Fruit fly (Drosophila melanogaster) whole organism, prepupa: Measurements from ENCODE around the gene CG14400.

ENCODE experiments used
- CG10631 ChIP-seq: fragments of 200-800 bp; sonication (Bioruptor generic); optimal IDR thresholded peaks from 2 replicates; lab custom pipeline; 2016; ENCODE audit warnings: missing biosample characterization, missing genetic modification characterization
- CG10669 ChIP-seq: fragments of 200-800 bp; sonication (Bioruptor generic); optimal IDR thresholded peaks from 3 replicates; lab custom pipeline; 2018; ENCODE audit warnings: missing biosample characterization, mild to moderate bottlenecking, missing genetic modification characterization, moderate library complexity
- CG11294 ChIP-seq: fragments of 200-800 bp; sonication (Bioruptor generic); IDR thresholded peaks from 2 replicates; pipeline ENCODE4 v1.3.6; 2022; ENCODE audit warnings: missing biosample characterization, missing genetic modification characterization
- CG11762 ChIP-seq: fragments of 200-800 bp; sonication (Bioruptor generic); optimal IDR thresholded peaks from 3 replicates; lab custom pipeline; 2016; ENCODE audit warnings: missing biosample characterization, missing genetic modification characterization; ENCODE audit not compliant: insufficient read depth
- CG11902 ChIP-seq: fragments of 200-800 bp; sonication (Bioruptor generic); optimal IDR thresholded peaks from 3 replicates; lab custom pipeline; 2016; ENCODE audit warnings: missing biosample characterization, missing genetic modification characterization
- CG15336 ChIP-seq: fragments of 200-800 bp; sonication (Bioruptor generic); IDR thresholded peaks from 2 replicates; pipeline ENCODE4 v1.3.6; 2022; ENCODE audit warnings: missing biosample characterization, missing genetic modification characterization
- CG1621 ChIP-seq: fragments of 200-800 bp; sonication (Bioruptor generic); optimal IDR thresholded peaks from 3 replicates; lab custom pipeline; 2018; ENCODE audit warnings: missing biosample characterization, mild to moderate bottlenecking, missing genetic modification characterization
- CG16779 ChIP-seq: fragments of 200-800 bp; sonication (Bioruptor generic); optimal IDR thresholded peaks from 3 replicates; lab custom pipeline; 2017; ENCODE audit warnings: missing biosample characterization, mild to moderate bottlenecking, missing genetic modification characterization
- CG31627 ChIP-seq: fragments of 200-800 bp; sonication (Bioruptor generic); optimal IDR thresholded peaks from 3 replicates; lab custom pipeline; 2016; ENCODE audit warnings: missing biosample characterization, missing genetic modification characterization
- CG34406 ChIP-seq: fragments of 200-800 bp; sonication (Bioruptor generic); optimal IDR thresholded peaks from 3 replicates; lab custom pipeline; 2016; ENCODE audit warnings: missing biosample characterization, missing genetic modification characterization
- CG3919 ChIP-seq: fragments of 200-800 bp; sonication (Bioruptor generic); optimal IDR thresholded peaks from 3 replicates; lab custom pipeline; 2016; ENCODE audit warnings: missing biosample characterization, missing genetic modification characterization
- CG4318 ChIP-seq: fragments of 200-800 bp; sonication (Bioruptor generic); optimal IDR thresholded peaks from 3 replicates; lab custom pipeline; 2017; ENCODE audit warnings: missing biosample characterization, mild to moderate bottlenecking, missing genetic modification characterization
- CG6276 ChIP-seq: fragments of 200-800 bp; sonication (Bioruptor generic); optimal IDR thresholded peaks from 2 replicates; lab custom pipeline; 2017; ENCODE audit warnings: missing biosample characterization, mild to moderate bottlenecking, missing genetic modification characterization
- CG6792 ChIP-seq: fragments of 200-800 bp; sonication (Bioruptor generic); optimal IDR thresholded peaks from 3 replicates; lab custom pipeline; 2016; ENCODE audit warnings: missing biosample characterization, missing genetic modification characterization
- CG6808 ChIP-seq: fragments of 200-800 bp; sonication (Bioruptor generic); optimal IDR thresholded peaks from 3 replicates; lab custom pipeline; 2017; ENCODE audit warnings: missing biosample characterization, missing genetic modification characterization, mild to moderate bottlenecking, moderate library complexity, missing genetic modification reagents
- CG6854 ChIP-seq: fragments of 200-800 bp; sonication (Bioruptor generic); optimal IDR thresholded peaks from 2 replicates; lab custom pipeline; 2017; ENCODE audit warnings: missing biosample characterization, mild to moderate bottlenecking, missing genetic modification characterization
- CG7368 ChIP-seq: fragments of 200-800 bp; sonication (Bioruptor generic); optimal IDR thresholded peaks from 3 replicates; lab custom pipeline; 2016; ENCODE audit warnings: missing biosample characterization, missing genetic modification characterization
- CG8119 ChIP-seq: fragments of 200-800 bp; sonication (Bioruptor generic); IDR thresholded peaks from 3 replicates; pipeline ENCODE4 v1.3.6; 2022; ENCODE audit warnings: missing biosample characterization, missing genetic modification characterization
- CG8319 ChIP-seq: fragments of 200-800 bp; sonication (Bioruptor generic); optimal IDR thresholded peaks from 3 replicates; lab custom pipeline; 2016; ENCODE audit warnings: missing biosample characterization, missing genetic modification characterization
- CG8632 ChIP-seq: fragments of 200-800 bp; sonication (Bioruptor generic); optimal IDR thresholded peaks from 3 replicates; lab custom pipeline; 2016; ENCODE audit warnings: missing biosample characterization, missing genetic modification characterization
- CG9139 ChIP-seq: fragments of 200-800 bp; sonication (Bioruptor generic); optimal IDR thresholded peaks from 3 replicates; lab custom pipeline; 2017; ENCODE audit warnings: missing biosample characterization, mild to moderate bottlenecking, missing genetic modification characterization
- Eip75B ChIP-seq: fragments of 200-800 bp; sonication (Bioruptor generic); optimal IDR thresholded peaks from 3 replicates; lab custom pipeline; 2016; ENCODE audit warnings: missing biosample characterization, missing genetic modification characterization
- Eip93F ChIP-seq: fragments of 200-800 bp; sonication (Bioruptor generic); optimal IDR thresholded peaks from 2 replicates; lab custom pipeline; 2016; ENCODE audit warnings: missing biosample characterization, mild to moderate bottlenecking, missing genetic modification characterization
- Ets21C ChIP-seq: fragments of 200-800 bp; sonication (Bioruptor generic); optimal IDR thresholded peaks from 3 replicates; lab custom pipeline; 2016; ENCODE audit warnings: missing biosample characterization, missing genetic modification characterization
- Ets96B ChIP-seq: fragments of 200-800 bp; optimal IDR thresholded peaks from 2 replicates; lab custom pipeline; 2019; ENCODE audit warnings: missing biosample characterization, mild to moderate bottlenecking, missing genetic modification characterization, moderate library complexity
- Gug ChIP-seq: fragments of 200-800 bp; sonication (Bioruptor generic); IDR thresholded peaks from 2 replicates; pipeline ENCODE4 v1.3.6; 2022; ENCODE audit warnings: missing biosample characterization, missing genetic modification characterization
- Hr38 ChIP-seq: sonication (Bioruptor generic); optimal IDR thresholded peaks from 2 replicates; lab custom pipeline; 2016; ENCODE audit warnings: missing biosample characterization, missing genetic modification characterization
- Hr39 ChIP-seq: fragments of 200-800 bp; sonication (Bioruptor generic); optimal IDR thresholded peaks from 2 replicates; lab custom pipeline; 2016; ENCODE audit warnings: missing biosample characterization, missing genetic modification characterization
- Hr4 ChIP-seq: fragments of 200-800 bp; sonication (Bioruptor generic); optimal IDR thresholded peaks from 3 replicates; lab custom pipeline; 2016; ENCODE audit warnings: missing biosample characterization, missing genetic modification characterization
- Lpt ChIP-seq: fragments of 200-800 bp; sonication (Bioruptor generic); optimal IDR thresholded peaks from 3 replicates; lab custom pipeline; 2016; ENCODE audit warnings: missing biosample characterization, missing genetic modification characterization
- OdsH ChIP-seq: fragments of 200-800 bp; sonication (Bioruptor generic); optimal IDR thresholded peaks from 3 replicates; lab custom pipeline; 2016; ENCODE audit warnings: missing biosample characterization, missing genetic modification characterization
- Smox ChIP-seq: fragments of 200-800 bp; sonication (Bioruptor generic); optimal IDR thresholded peaks from 3 replicates; lab custom pipeline; 2016; ENCODE audit warnings: missing biosample characterization, missing genetic modification characterization
- Sox14 ChIP-seq: fragments of 200-800 bp; sonication (Bioruptor generic); optimal IDR thresholded peaks from 3 replicates; lab custom pipeline; 2016; ENCODE audit warnings: missing biosample characterization, missing genetic modification characterization
- Sox15 ChIP-seq: fragments of 200-800 bp; sonication (Bioruptor generic); optimal IDR thresholded peaks from 3 replicates; lab custom pipeline; 2016; ENCODE audit warnings: missing biosample characterization, missing genetic modification characterization
- achi ChIP-seq: fragments of 200-800 bp; sonication (Bioruptor generic); optimal IDR thresholded peaks from 3 replicates; lab custom pipeline; 2016; ENCODE audit warnings: missing biosample characterization, missing genetic modification characterization
- acj6 ChIP-seq: fragments of 200-800 bp; sonication (Bioruptor generic); optimal IDR thresholded peaks from 3 replicates; lab custom pipeline; 2016; ENCODE audit warnings: missing biosample characterization, missing genetic modification characterization
- cyc ChIP-seq: fragments of 200-800 bp; sonication (Bioruptor generic); optimal IDR thresholded peaks from 3 replicates; lab custom pipeline; 2016; ENCODE audit warnings: missing biosample characterization, missing genetic modification characterization
- dac ChIP-seq: fragments of 200-800 bp; sonication (Bioruptor generic); optimal IDR thresholded peaks from 2 replicates; lab custom pipeline; 2017; ENCODE audit warnings: missing biosample characterization, mild to moderate bottlenecking, missing genetic modification characterization
- eg ChIP-seq: fragments of 200-800 bp; sonication (Bioruptor generic); IDR thresholded peaks from 3 replicates; pipeline ENCODE4 v1.3.6; 2022; ENCODE audit warnings: missing biosample characterization, missing genetic modification characterization
- fd59A ChIP-seq: fragments of 200-800 bp; sonication (Bioruptor generic); optimal IDR thresholded peaks from 2 replicates; lab custom pipeline; 2017; ENCODE audit warnings: missing biosample characterization, mild to moderate bottlenecking, missing genetic modification characterization, missing genetic modification reagents
- fkh ChIP-seq: fragments of 200-800 bp; sonication (Bioruptor generic); optimal IDR thresholded peaks from 3 replicates; lab custom pipeline; 2017; ENCODE audit warnings: missing biosample characterization, mild to moderate bottlenecking, missing genetic modification characterization, moderate library complexity
- lz ChIP-seq: fragments of 200-800 bp; sonication (Bioruptor generic); optimal IDR thresholded peaks from 3 replicates; lab custom pipeline; 2016; ENCODE audit warnings: missing biosample characterization, missing genetic modification characterization
- pdm3 ChIP-seq: fragments of 200-800 bp; sonication (Bioruptor generic); optimal IDR thresholded peaks from 3 replicates; lab custom pipeline; 2016; ENCODE audit warnings: missing biosample characterization, missing genetic modification characterization
- salr ChIP-seq, 2 experiments: fragments of 200-800 bp; sonication (Bioruptor generic); optimal IDR thresholded peaks; 3 replicates each; lab custom pipeline; 2016 to 2018; ENCODE audit warnings: missing biosample characterization in 2 of 2, missing genetic modification characterization in 2 of 2, mild to moderate bottlenecking in 1 of 2
- spab ChIP-seq: fragments of 200-800 bp; sonication (Bioruptor generic); optimal IDR thresholded peaks from 2 replicates; lab custom pipeline; 2017; ENCODE audit warnings: missing biosample characterization, mild to moderate bottlenecking, missing genetic modification characterization, missing genetic modification reagents
- ss ChIP-seq, 2 experiments: fragments of 200-800 bp; sonication (Bioruptor generic); optimal IDR thresholded peaks; 2 replicates in 1 of 2; 3 replicates in 1 of 2; lab custom pipeline; 2017 to 2018; ENCODE audit warnings: mild to moderate bottlenecking in 2 of 2, missing biosample characterization in 2 of 2, missing genetic modification characterization in 2 of 2, moderate library complexity in 1 of 2
- svp ChIP-seq: fragments of 200-800 bp; sonication (Bioruptor generic); peaks from one replicate; lab custom pipeline; 2016; ENCODE audit warnings: missing biosample characterization, missing genetic modification characterization
- vri ChIP-seq: fragments of 200-800 bp; sonication (Bioruptor generic); optimal IDR thresholded peaks from 3 replicates; lab custom pipeline; 2016; ENCODE audit warnings: missing biosample characterization, mild to moderate bottlenecking, missing genetic modification characterization

CG14400 gene

DNA sequence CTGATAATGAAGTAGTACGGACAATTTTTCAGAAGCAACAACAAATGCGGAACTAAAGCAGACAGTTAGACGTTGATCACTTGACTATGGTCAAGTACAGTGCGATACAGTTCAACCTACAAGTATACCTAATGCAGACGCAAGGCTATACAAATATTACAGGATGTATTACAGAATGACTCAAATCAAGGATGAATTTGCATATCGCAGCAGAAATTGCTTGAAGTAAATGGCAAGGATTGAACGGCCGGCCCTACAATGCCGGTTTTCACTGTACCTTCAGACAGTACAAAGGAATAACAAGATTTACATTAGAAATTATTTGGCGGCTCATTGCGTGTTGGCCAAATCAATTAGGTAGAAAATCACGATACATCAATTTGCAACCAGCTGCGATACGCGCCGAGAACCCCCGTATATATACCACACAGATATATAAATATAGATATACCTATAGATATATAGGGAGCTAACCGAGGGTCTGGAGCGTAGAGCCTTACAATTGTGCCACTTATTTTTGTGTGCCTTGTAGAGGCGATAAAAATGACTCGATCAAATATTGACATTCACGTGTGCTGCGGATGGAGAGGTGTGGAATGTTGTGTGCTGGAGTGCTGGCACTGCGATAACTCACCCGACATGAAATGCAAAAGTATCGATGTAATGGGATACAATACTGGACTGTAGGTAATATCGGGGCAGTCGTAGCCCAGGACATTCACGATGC lies 23.8 kb upstream of the CG14400 start (continued):
- TF ChIP-seq CG6808 (GFP tag; lab: Kevin White, UChicago) (peak; percentile 33), CG16779 (tag; lab: Kevin White, UChicago) (no peak), CG8119 (GFP tag; lab: Robert Waterston, UW) (no peak), CG6792 (GFP tag; lab: Kevin White, UChicago) (no peak), svp (GFP tag; lab: Kevin White, UChicago) (peak; percentile 55), fd59A (no peak), Ets21C (GFP tag; lab: Kevin White, UChicago) (no peak), eg (peak; percentile 59), Hr39 (GFP tag; lab: Kevin White, UChicago) (peak; percentile 6)
- TF ChIP-seq, all 60 proteins: peak for 21

DNA sequence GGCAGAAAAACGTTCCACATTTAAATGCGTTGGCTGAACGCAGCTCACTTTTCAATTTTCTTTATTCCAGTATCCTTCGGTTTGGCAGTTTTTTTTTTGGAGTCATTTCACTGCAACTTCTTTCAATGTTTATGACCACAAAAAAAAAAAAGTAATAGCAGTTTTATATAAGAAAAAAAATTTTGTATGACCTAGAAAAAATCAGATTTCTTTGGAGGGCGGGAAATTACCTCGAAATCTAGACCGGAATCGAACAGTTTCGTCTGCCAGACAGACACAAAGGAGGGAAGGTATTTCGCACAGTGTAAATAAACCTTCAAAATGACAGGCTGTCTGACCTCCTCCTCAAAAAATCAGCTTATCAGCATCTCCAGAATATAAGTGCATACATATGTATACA lies 22.8 kb upstream of the CG14400 start:
- TF ChIP-seq CG9139 (GFP tag; lab: Kevin White, UChicago): no peak
- no peak for TF ChIP-seq CG1621
- TF ChIP-seq CG3919: peak; percentile 14
- no peak for TF ChIP-seq salr (GFP tag; optimal IDR thresholded peaks at IDR 0.05; lab: Kevin White, UChicago)
- peak; percentile 5 for TF ChIP-seq CG7368
- TF ChIP-seq achi (GFP tag; lab: Kevin White, UChicago): no peak
- no peak for TF ChIP-seq CG6808 (GFP tag; lab: Kevin White, UChicago)
- no peak for TF ChIP-seq Eip93F (GFP tag; lab: Kevin White, UChicago)
- TF ChIP-seq spab: no peak
- peak; percentile 48 for TF ChIP-seq CG31627 (GFP tag; lab: Kevin White, UChicago)
- TF ChIP-seq Ets21C (GFP tag; lab: Kevin White, UChicago): peak; percentile 16
- peak; percentile 19 for TF ChIP-seq acj6
- TF ChIP-seq Hr4 (GFP tag; lab: Kevin White, UChicago): no peak
- TF ChIP-seq ss (GFP tag; optimal IDR thresholded peaks at IDR 0.05; lab: Kevin White, UChicago): no peak
- TF ChIP-seq fkh (GFP tag; lab: Kevin White, UChicago): no peak
- TF ChIP-seq pdm3: peak; percentile 42
- TF ChIP-seq svp (GFP tag; lab: Kevin White, UChicago): peak; percentile 97
- no peak for TF ChIP-seq Hr38 (GFP tag; lab: Kevin White, UChicago)
- TF ChIP-seq Ets96B: no peak
- peak; percentile 28 for TF ChIP-seq Eip75B (GFP tag; lab: Kevin White, UChicago)
- TF ChIP-seq CG10631 (GFP tag; lab: Kevin White, UChicago): no peak
- TF ChIP-seq OdsH (GFP tag; lab: Kevin White, UChicago): no peak
- peak; percentile 31 for TF ChIP-seq CG8632 (GFP tag; lab: Kevin White, UChicago)
- TF ChIP-seq Lpt: no peak
- no peak for TF ChIP-seq CG4318
- TF ChIP-seq CG15336 (GFP tag; lab: Robert Waterston, UW): no peak
- peak; percentile 47 for TF ChIP-seq lz
- TF ChIP-seq fd59A: no peak
- TF ChIP-seq dac (GFP tag; lab: Kevin White, UChicago): no peak
- TF ChIP-seq CG11762 (GFP tag; lab: Kevin White, UChicago): no peak
- peak; percentile 56 for TF ChIP-seq Hr39 (GFP tag; lab: Kevin White, UChicago)
- TF ChIP-seq CG8319 (GFP tag; lab: Kevin White, UChicago): peak; percentile 32
- no peak for TF ChIP-seq CG11294
- no peak for TF ChIP-seq CG10669 (GFP tag; lab: Kevin White, UChicago)
- TF ChIP-seq Sox14 (GFP tag; lab: Kevin White, UChicago): peak; percentile 21
- peak; percentile 12 for TF ChIP-seq Sox15 (GFP tag; lab: Kevin White, UChicago)
- TF ChIP-seq CG11902 (GFP tag; lab: Kevin White, UChicago): no peak
- TF ChIP-seq vri: peak; percentile 27
- TF ChIP-seq Gug (GFP tag; lab: Robert Waterston, UW): no peak
- peak; percentile 12 for TF ChIP-seq cyc
- peak; percentile 25 for TF ChIP-seq CG34406
- TF ChIP-seq eg: no peak
- no peak for TF ChIP-seq CG6276
- TF ChIP-seq Smox (GFP tag; lab: Kevin White, UChicago): no peak
- no peak for TF ChIP-seq CG8119 (GFP tag; lab: Robert Waterston, UW)
- TF ChIP-seq CG6854: no peak
